Worm (Caenorhabditis elegans) whole organism, young adult: ENCODE results near the gene F20G2.2.

ENCODE experiments used
- B0019.2 ChIP-seq: fragments of 200-800 bp; sonication (Bioruptor generic); conservative IDR thresholded peaks from 2 replicates; pipeline ENCODE4 v1.3.6; 2022; ENCODE audit warnings: missing genetic modification reagents, missing genetic modification characterization, missing compliant biosample characterization
- B0035.1 ChIP-seq: sonication (generic microtip); optimal IDR thresholded peaks from 2 replicates; lab custom pipeline; 2016; ENCODE audit warnings: missing genetic modification characterization, mild to moderate bottlenecking, missing compliant biosample characterization, missing genotype, missing genetic modification reagents
- C06A6.2 ChIP-seq: fragments of 200-800 bp; sonication (Bioruptor generic); conservative IDR thresholded peaks from 2 replicates; pipeline ENCODE4 v1.3.6; 2022; ENCODE audit warnings: missing genetic modification characterization, missing compliant biosample characterization
- C17E4.6 ChIP-seq: fragments of 200-800 bp; sonication (Bioruptor generic); IDR thresholded peaks from 2 replicates; pipeline ENCODE4 v1.3.6; 2022; ENCODE audit warnings: missing genetic modification reagents, missing genetic modification characterization, missing compliant biosample characterization
- F22D6.2 ChIP-seq: sonication (generic microtip); optimal IDR thresholded peaks from 2 replicates; lab custom pipeline; 2016; ENCODE audit warnings: mild to moderate bottlenecking, missing genetic modification characterization, missing compliant biosample characterization
- F39B2.1 ChIP-seq: fragments of 200-800 bp; sonication (Bioruptor generic); IDR thresholded peaks from 2 replicates; pipeline ENCODE4 v1.3.6; 2022; ENCODE audit warnings: missing genetic modification reagents, missing genetic modification characterization, missing compliant biosample characterization
- F49E8.2 ChIP-seq: sonication (generic microtip); optimal IDR thresholded peaks from 3 replicates; lab custom pipeline; 2017; ENCODE audit warnings: missing genetic modification characterization, mild to moderate bottlenecking, missing compliant biosample characterization, antibody characterized with exemption, moderate library complexity; ENCODE audit not compliant: insufficient read depth
- F57C9.4 ChIP-seq: sonication (generic microtip); optimal IDR thresholded peaks from 2 replicates; lab custom pipeline; 2017; ENCODE audit warnings: mild to moderate bottlenecking, missing genetic modification characterization, missing compliant biosample characterization
- K11D2.4 ChIP-seq: fragments of 200-800 bp; sonication (Bioruptor generic); IDR thresholded peaks from 2 replicates; pipeline ENCODE4 v1.3.6; 2022; ENCODE audit warnings: missing genetic modification reagents, missing genetic modification characterization, missing compliant biosample characterization
- K12H6.12 ChIP-seq: fragments of 200-800 bp; sonication (Bioruptor generic); optimal IDR thresholded peaks from 2 replicates; lab custom pipeline; 2018; ENCODE audit warnings: mild to moderate bottlenecking, missing genetic modification characterization, missing compliant biosample characterization
- Y56A3A.18 ChIP-seq: fragments of 200-800 bp; sonication (Bioruptor generic); IDR thresholded peaks from 2 replicates; pipeline ENCODE4 v1.3.6; 2022; ENCODE audit warnings: missing genetic modification reagents, missing genetic modification characterization, missing compliant biosample characterization
- Y95B8A.8 ChIP-seq: fragments of 200-800 bp; sonication (Bioruptor generic); IDR thresholded peaks from 2 replicates; pipeline ENCODE4 v1.3.6; 2022; ENCODE audit warnings: missing genetic modification reagents, missing genetic modification characterization, missing compliant biosample characterization
- aptf-2 ChIP-seq: fragments of 200-800 bp; sonication (Bioruptor generic); conservative IDR thresholded peaks from 2 replicates; pipeline ENCODE4 v1.3.6; 2022; ENCODE audit warnings: missing genetic modification reagents, missing genetic modification characterization, missing compliant biosample characterization
- attf-5 ChIP-seq: fragments of 200-800 bp; sonication (Bioruptor generic); optimal IDR thresholded peaks from 2 replicates; lab custom pipeline; 2018; ENCODE audit warnings: mild to moderate bottlenecking, missing genetic modification characterization, missing compliant biosample characterization
- cebp-1 ChIP-seq, 2 experiments: fragments of 200-800 bp in 1 of 2; sonication (Bioruptor generic) in 1 of 2; sonication (generic microtip) in 1 of 2; IDR thresholded peaks in 1 of 2; optimal IDR thresholded peaks in 1 of 2; 2 replicates each; pipeline versions ENCODE4 v1.3.6 to Lab custom; 2017 to 2022; ENCODE audit warnings: missing compliant biosample characterization in 2 of 2, missing genetic modification characterization in 2 of 2, mild to moderate bottlenecking in 1 of 2, missing genetic modification reagents in 1 of 2, moderate library complexity in 1 of 2
- ceh-58 ChIP-seq: fragments of 200-800 bp; sonication (Bioruptor generic); IDR thresholded peaks from 2 replicates; pipeline ENCODE4 v1.3.6; 2022; ENCODE audit warnings: missing genetic modification characterization, missing compliant biosample characterization
- ceh-79 ChIP-seq: sonication (generic microtip); optimal IDR thresholded peaks from 2 replicates; lab custom pipeline; 2017; ENCODE audit warnings: mild to moderate bottlenecking, missing genetic modification characterization, missing compliant biosample characterization
- chd-7 ChIP-seq: sonication (generic microtip); optimal IDR thresholded peaks from 2 replicates; lab custom pipeline; 2016; ENCODE audit warnings: mild to moderate bottlenecking, missing genetic modification characterization, moderate library complexity, missing compliant biosample characterization
- die-1 ChIP-seq: sonication (generic microtip); optimal IDR thresholded peaks from 2 replicates; lab custom pipeline; 2016; ENCODE audit warnings: missing genotype, mild to moderate bottlenecking, missing genetic modification characterization, missing compliant biosample characterization
- dpff-1 ChIP-seq: sonication (generic microtip); optimal IDR thresholded peaks from 2 replicates; lab custom pipeline; 2017; ENCODE audit warnings: mild to moderate bottlenecking, missing genetic modification characterization, missing compliant biosample characterization
- efl-1 ChIP-seq: fragments of 150-350 bp; optimal IDR thresholded peaks from 2 replicates; lab custom pipeline; 2014; ENCODE audit warnings: missing biosample characterization, missing genetic modification reagents, missing genetic modification characterization
- egrh-3 ChIP-seq: fragments of 200-800 bp; sonication (Bioruptor generic); IDR thresholded peaks from 2 replicates; pipeline ENCODE4 v1.3.6; 2022; ENCODE audit warnings: missing genetic modification reagents, missing genetic modification characterization, missing compliant biosample characterization
- ekl-4 ChIP-seq: fragments of 200-800 bp; sonication (Bioruptor generic); IDR thresholded peaks from 2 replicates; pipeline ENCODE4 v1.3.6; 2022; ENCODE audit warnings: missing genetic modification reagents, missing genetic modification characterization, missing compliant biosample characterization
- fkh-3 ChIP-seq: sonication (generic microtip); optimal IDR thresholded peaks from 2 replicates; lab custom pipeline; 2016; ENCODE audit warnings: mild to moderate bottlenecking, missing genetic modification characterization, missing compliant biosample characterization
- him-1 ChIP-seq: sonication (generic microtip); optimal IDR thresholded peaks from 2 replicates; lab custom pipeline; 2016; ENCODE audit warnings: missing genotype, missing genetic modification reagents, missing genetic modification characterization, missing compliant biosample characterization
- let-526 ChIP-seq: fragments of 200-800 bp; sonication (Bioruptor generic); IDR thresholded peaks from 2 replicates; pipeline ENCODE4 v1.3.6; 2022; ENCODE audit warnings: missing genetic modification reagents, missing genetic modification characterization, missing compliant biosample characterization
- lin-54 ChIP-seq: fragments of 200-800 bp; sonication (Bioruptor generic); optimal IDR thresholded peaks from 2 replicates; lab custom pipeline; 2018; ENCODE audit warnings: mild to moderate bottlenecking, missing genetic modification characterization, missing compliant biosample characterization
- lir-1 ChIP-seq: fragments of 200-800 bp; sonication (Bioruptor generic); conservative IDR thresholded peaks from 2 replicates; pipeline ENCODE4 v1.3.6; 2022; ENCODE audit warnings: missing genetic modification reagents, missing genetic modification characterization, missing compliant biosample characterization
- lsl-1 ChIP-seq: fragments of 200-800 bp; sonication (Bioruptor generic); optimal IDR thresholded peaks from 2 replicates; lab custom pipeline; 2018; ENCODE audit warnings: mild to moderate bottlenecking, missing genetic modification characterization, moderate library complexity, missing compliant biosample characterization
- madf-3 ChIP-seq: fragments of 200-800 bp; sonication (Bioruptor generic); IDR thresholded peaks from 2 replicates; pipeline ENCODE4 v1.3.6; 2022; ENCODE audit warnings: missing genetic modification reagents, missing genetic modification characterization, missing compliant biosample characterization
- madf-6 ChIP-seq: fragments of 200-800 bp; sonication (Bioruptor generic); IDR thresholded peaks from 2 replicates; pipeline ENCODE4 v1.3.6; 2022; ENCODE audit warnings: missing genetic modification reagents, missing genetic modification characterization, missing compliant biosample characterization
- madf-8 ChIP-seq: fragments of 200-800 bp; sonication (Bioruptor generic); conservative IDR thresholded peaks from 2 replicates; pipeline ENCODE4 v1.3.6; 2022; ENCODE audit warnings: missing genetic modification reagents, missing genetic modification characterization, missing compliant biosample characterization
- nfya-2 ChIP-seq: fragments of 200-800 bp; sonication (Bioruptor generic); IDR thresholded peaks from 2 replicates; pipeline ENCODE4 v1.3.6; 2022; ENCODE audit warnings: missing genetic modification reagents, missing genetic modification characterization, missing compliant biosample characterization
- nhr-80 ChIP-seq: sonication (generic microtip); optimal IDR thresholded peaks from 2 replicates; lab custom pipeline; 2016; ENCODE audit warnings: missing genetic modification characterization, missing compliant biosample characterization
- nhr-90 ChIP-seq: sonication (generic microtip); optimal IDR thresholded peaks from 2 replicates; lab custom pipeline; 2016; ENCODE audit warnings: missing genotype, mild to moderate bottlenecking, missing genetic modification characterization, missing compliant biosample characterization
- pbrm-1 ChIP-seq: fragments of 200-800 bp; sonication (Bioruptor generic); IDR thresholded peaks from 2 replicates; pipeline ENCODE4 v1.3.6; 2022; ENCODE audit warnings: missing genetic modification reagents, missing genetic modification characterization, missing compliant biosample characterization
- repo-1 ChIP-seq: sonication (generic microtip); optimal IDR thresholded peaks from 2 replicates; lab custom pipeline; 2017; ENCODE audit warnings: mild to moderate bottlenecking, missing genetic modification characterization, missing compliant biosample characterization
- rpc-1 ChIP-seq, 2 experiments: fragments of 150-350 bp in 1 of 2; sonication (generic microtip) in 1 of 2; optimal IDR thresholded peaks; 2 replicates each; lab custom pipeline; 2014 to 2018; ENCODE audit warnings: missing biosample characterization in 1 of 2, missing genetic modification characterization in 1 of 2, missing genetic modification reagents in 1 of 2, missing genotype in 1 of 2
- tbp1 ChIP-seq: fragments of 200-800 bp; sonication (Bioruptor generic); optimal IDR thresholded peaks from 2 replicates; lab custom pipeline; 2018; ENCODE audit warnings: mild to moderate bottlenecking, missing genetic modification characterization, missing compliant biosample characterization
- tbx-9 ChIP-seq: sonication (generic microtip); optimal IDR thresholded peaks from 2 replicates; lab custom pipeline; 2016; ENCODE audit warnings: borderline replicate concordance, missing genetic modification characterization, inconsistent platforms, missing compliant biosample characterization
- zfh-2 ChIP-seq: fragments of 200-800 bp; sonication (Bioruptor generic); conservative IDR thresholded peaks from 2 replicates; pipeline ENCODE4 v1.3.6; 2022; ENCODE audit warnings: missing genetic modification reagents, missing genetic modification characterization, missing compliant biosample characterization

The F20G2.2 gene

DNA sequence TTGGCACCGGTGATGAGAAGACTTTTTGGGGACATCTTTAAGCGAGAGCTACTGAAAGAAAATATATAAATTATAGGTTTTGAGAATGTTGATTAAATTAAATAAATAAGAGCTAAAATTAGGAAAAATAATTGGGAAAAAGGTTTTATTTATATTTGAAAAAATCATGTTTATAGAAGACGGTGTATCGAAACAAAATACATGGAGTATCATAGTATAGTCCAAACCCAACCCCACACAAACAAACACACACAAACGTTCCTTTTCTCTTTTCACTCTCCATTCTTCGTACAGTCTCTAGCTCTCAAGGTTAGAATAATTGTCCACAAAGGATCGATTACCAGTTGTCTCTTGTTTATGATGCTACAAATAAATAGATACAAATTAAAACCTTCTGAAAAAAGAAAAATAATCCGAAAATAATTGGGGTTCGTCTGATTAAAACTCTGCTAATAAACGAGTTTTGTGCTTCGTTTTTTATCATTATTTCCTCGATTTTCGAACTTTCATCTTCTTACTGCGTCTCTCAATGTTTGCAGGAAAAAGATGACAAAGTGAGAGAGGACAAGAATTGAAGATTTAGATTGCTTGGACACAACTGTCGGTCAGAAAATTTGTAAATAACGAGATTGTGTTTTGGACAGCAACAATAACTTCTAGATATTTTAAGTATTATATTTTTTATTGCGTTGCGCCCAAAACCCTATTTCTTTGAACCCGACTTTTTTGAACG is at the start of gene F20G2.2:
Gene F20G2.2, minus strand, starts transcription at position 51 of the 733 bp plus-strand sequence.
- no peak for TF ChIP-seq F22D6.2 (tag; lab: Kevin White, UChicago)
- no peak for TF ChIP-seq nhr-90 (tag; lab: Kevin White, UChicago)
- peak; percentile 23 for TF ChIP-seq nhr-80 (tag; lab: Kevin White, UChicago)

DNA sequence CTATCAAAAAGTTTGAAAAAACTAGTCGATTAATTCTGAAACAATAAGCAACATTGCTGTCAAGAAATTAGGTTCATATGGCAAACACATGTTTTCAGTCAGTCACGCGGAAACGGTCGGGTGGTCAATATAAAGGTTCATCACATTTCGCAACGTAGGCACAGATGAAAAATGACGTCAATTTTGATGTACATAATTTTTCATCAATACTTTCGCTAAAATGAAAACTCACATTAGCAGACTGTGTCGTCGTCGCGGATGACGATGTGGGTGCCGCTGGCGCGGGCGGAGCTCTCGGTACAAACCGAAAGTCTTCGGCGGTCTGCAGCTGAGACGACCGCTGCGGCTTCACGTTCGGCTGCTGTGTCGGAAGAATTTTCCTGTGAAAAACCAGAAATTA is 47.7 kb upstream of the F20G2.2 start, which contains the start of gene swan-2:
Gene swan-2, minus strand, starts transcription at position 380 of the 400 bp plus-strand sequence.
- TF ChIP-seq egrh-3 (peak; percentile 46; the same call in 1 of the 2 replicates), attf-5 (GFP tag; lab: Kevin White, UChicago) (peak; percentile 11), repo-1 (tag; lab: Kevin White, UChicago) (no peak), aptf-2 (GFP tag; lab: Robert Waterston, UW) (no peak), cebp-1 (GFP tag; IDR thresholded peaks at IDR 0.05; lab: Robert Waterston, UW) (peak; percentile 84), cebp-1 (tag; optimal IDR thresholded peaks at IDR 0.05; lab: Kevin White, UChicago) (peak; percentile 91), him-1 (no peak), zfh-2 (peak; percentile 83), fkh-3 (tag; lab: Kevin White, UChicago) (no peak), die-1 (tag; lab: Kevin White, UChicago) (no peak)

DNA sequence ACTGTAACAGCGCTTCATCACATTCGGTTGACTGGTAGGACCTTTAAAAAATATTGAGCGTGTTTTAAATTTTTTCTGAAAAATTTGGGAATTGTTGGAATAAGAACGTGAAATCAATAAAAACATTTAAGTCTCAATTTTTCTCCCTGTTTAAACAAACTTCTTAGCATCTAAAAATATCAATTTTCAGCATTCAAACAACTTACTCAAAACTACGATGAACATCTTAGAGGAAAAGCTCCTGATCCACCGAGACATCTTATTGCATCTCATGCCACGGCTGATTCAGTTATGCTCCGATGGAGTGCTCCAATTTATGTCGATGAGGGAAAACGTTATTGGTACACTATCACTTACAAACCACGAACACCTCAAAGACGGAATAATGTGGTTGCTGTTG is 43.0 kb upstream of the F20G2.2 start:
- TF ChIP-seq B0019.2 (no peak), tbp1 (GFP tag; lab: Kevin White, UChicago) (no peak), F49E8.2 (tag; lab: Kevin White, UChicago) (no peak), nfya-2 (no peak), madf-8 (no peak), F39B2.1 (GFP tag; lab: Robert Waterston, UW) (no peak), lir-1 (GFP tag; lab: Robert Waterston, UW) (no peak), attf-5 (GFP tag; lab: Kevin White, UChicago) (no peak), pbrm-1 (no peak)

DNA sequence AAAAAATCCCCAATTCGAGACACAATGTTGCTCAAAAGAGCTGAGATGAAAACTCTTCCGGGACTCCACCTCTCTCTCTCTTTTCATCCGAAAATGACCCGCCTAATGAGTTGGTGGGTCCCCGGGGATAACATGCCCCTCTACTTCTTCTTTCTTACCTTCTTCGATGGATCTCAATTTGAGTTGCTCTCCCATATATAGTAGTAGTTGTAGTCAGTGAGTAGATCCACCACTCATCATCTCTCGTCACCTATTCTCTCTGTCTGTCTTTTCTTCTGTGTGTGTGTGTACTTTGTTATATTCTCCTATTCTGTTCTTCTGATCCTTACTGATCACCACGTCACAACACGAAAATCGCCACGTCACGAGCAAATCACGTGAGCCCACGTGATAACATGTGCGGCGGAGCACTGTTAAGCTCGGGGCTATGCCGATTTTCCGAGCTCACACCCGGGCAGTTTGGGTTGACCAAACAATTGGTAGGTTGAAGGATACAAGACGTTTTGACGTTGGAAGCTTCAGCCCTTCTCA is 40.1 kb upstream of the F20G2.2 start, which contains the start of gene twk-32:
Gene twk-32, plus strand, starts transcription at position 396 of the 531 bp plus-strand sequence.
- TF ChIP-seq madf-3 (no peak), C06A6.2 (GFP tag; lab: Robert Waterston, UW) (0 out of 2 replicates have a peak, but pooled peaks have one; percentile 9), tbx-9 (tag; lab: Kevin White, UChicago) (no peak), C17E4.6 (no peak), dpff-1 (peak; percentile 24), B0035.1 (tag; lab: Kevin White, UChicago) (no peak), Y56A3A.18 (GFP tag; lab: Robert Waterston, UW) (no peak), K12H6.12 (tag; lab: Kevin White, UChicago) (no peak), pbrm-1 (0 out of 2 replicates have a peak, but pooled peaks have one; percentile 8), repo-1 (tag; lab: Kevin White, UChicago) (no peak), K11D2.4 (0 out of 2 replicates have a peak, but pooled peaks have one; percentile 15), ceh-79 (no peak), let-526 (GFP tag; lab: Robert Waterston, UW) (no peak), rpc-1 (optimal IDR thresholded peaks at IDR 0.05; lab: Kevin White, UChicago) (no peak), rpc-1 (tag; optimal IDR thresholded peaks at IDR 0.05; lab: Kevin White, UChicago) (no peak), chd-7 (tag; lab: Kevin White, UChicago) (peak; percentile 31), ceh-58 (GFP tag; lab: Robert Waterston, UW) (no peak), efl-1 (no peak), lsl-1 (no peak), madf-6 (GFP tag; lab: Robert Waterston, UW) (0 out of 2 replicates have a peak, but pooled peaks have one; percentile 3), Y95B8A.8 (GFP tag; lab: Robert Waterston, UW) (no peak), nhr-90 (tag; lab: Kevin White, UChicago) (no peak), F57C9.4 (tag; lab: Kevin White, UChicago) (no peak), ekl-4 (0 out of 2 replicates have a peak, but pooled peaks have one; percentile 29), lin-54 (GFP tag; lab: Kevin White, UChicago) (no peak)
